Fruit fly (Drosophila melanogaster) whole organism, adult: ENCODE measurements around the gene CG11378.

Experiments used
- CG33017 ChIP-seq: fragments of 200-800 bp; sonication (Bioruptor generic); optimal IDR thresholded peaks from 2 replicates; lab custom pipeline; 2018; ENCODE audit warnings: missing biosample characterization, mild to moderate bottlenecking, missing genetic modification characterization, moderate library complexity
- CG5204 ChIP-seq: fragments of 200-800 bp; sonication (Bioruptor generic); optimal IDR thresholded peaks from 2 replicates; lab custom pipeline; 2016; ENCODE audit warnings: missing biosample characterization, missing genetic modification characterization
- CG7045 ChIP-seq: fragments of 200-800 bp; sonication (Bioruptor generic); optimal IDR thresholded peaks from 2 replicates; lab custom pipeline; 2017; ENCODE audit warnings: missing biosample characterization, mild to moderate bottlenecking, missing genetic modification characterization
- Clk ChIP-seq: fragments of 200-800 bp; sonication (Bioruptor generic); optimal IDR thresholded peaks from 2 replicates; lab custom pipeline; 2017; ENCODE audit warnings: missing biosample characterization, missing genetic modification characterization
- Hr96 ChIP-seq: fragments of 200-800 bp; sonication (Bioruptor generic); optimal IDR thresholded peaks from 2 replicates; lab custom pipeline; 2016; ENCODE audit warnings: missing biosample characterization, missing genetic modification characterization
- Mnt ChIP-seq: fragments of 200-800 bp; sonication (Bioruptor generic); optimal IDR thresholded peaks from 2 replicates; lab custom pipeline; 2016; ENCODE audit warnings: missing biosample characterization, mild to moderate bottlenecking, missing genetic modification characterization
- bab1 ChIP-seq: fragments of 200-800 bp; sonication (Bioruptor generic); optimal IDR thresholded peaks from 3 replicates; lab custom pipeline; 2019; ENCODE audit warnings: missing biosample characterization, mild to moderate bottlenecking, missing genetic modification characterization, moderate library complexity
- cic ChIP-seq: fragments of 200-800 bp; sonication (Bioruptor generic); optimal IDR thresholded peaks from 2 replicates; lab custom pipeline; 2017; ENCODE audit warnings: missing biosample characterization, mild to moderate bottlenecking, missing genetic modification characterization, moderate library complexity
- pad ChIP-seq: fragments of 200-800 bp; sonication (Bioruptor generic); optimal IDR thresholded peaks from 3 replicates; lab custom pipeline; 2017; ENCODE audit warnings: missing biosample characterization, missing genetic modification characterization, mild to moderate bottlenecking, moderate library complexity, missing genetic modification reagents
- tj ChIP-seq: fragments of 200-800 bp; sonication (Bioruptor generic); optimal IDR thresholded peaks from 3 replicates; lab custom pipeline; 2017; ENCODE audit warnings: missing biosample characterization, mild to moderate bottlenecking, missing genetic modification characterization, moderate library complexity
- toe ChIP-seq: fragments of 200-800 bp; sonication (Bioruptor generic); optimal IDR thresholded peaks from 2 replicates; lab custom pipeline; 2016; ENCODE audit warnings: missing biosample characterization, missing genetic modification characterization

- TF ChIP-seq Mnt (GFP tag; lab: Kevin White, UChicago) (no peak), Clk (no peak), toe (no peak), CG33017 (tag; lab: Kevin White, UChicago) (no peak), pad (GFP tag; lab: Kevin White, UChicago) (no peak), Hr96 (GFP tag; lab: Kevin White, UChicago) (no peak), cic (GFP tag; lab: Kevin White, UChicago) (no peak), tj (GFP tag; lab: Kevin White, UChicago) (no peak), bab1 (GFP tag; lab: Kevin White, UChicago) (no peak), CG7045 (GFP tag; lab: Kevin White, UChicago) (no peak), CG5204 (GFP tag; lab: Kevin White, UChicago) (no peak)
Observed at dm6 chrX:1199246-1199645, 28.6 kb downstream of the CG11378 start, which contains the start of gene CG14625.
